Worm (Caenorhabditis elegans): Measurements from ENCODE around the gene C01G12.13.

Gene C01G12.13

ce11 chrII:14580549-14580948 is 4.0 kb downstream of the C01G12.13 start, which contains the start of the genes nspb-8 and nspb-9:
TSS of gene nspb-8 (minus strand) at chrII:14580649.
TSS of gene nspb-9 (plus strand) at chrII:14580859.
- no peak for TF ChIP-seq C38D4.7 (GFP tag; optimal IDR thresholded peaks at IDR 0.05)
- no peak for TF ChIP-seq nhr-11 (tag; optimal IDR thresholded peaks at IDR 0.05)
- TF ChIP-seq F13H6.1 (tag; optimal IDR thresholded peaks at IDR 0.05): no peak
- no peak for TF ChIP-seq pat-9 (tag; optimal IDR thresholded peaks at IDR 0.05)
- no peak for TF ChIP-seq ceh-30 (tag; optimal IDR thresholded peaks at IDR 0.05)
- no peak for TF ChIP-seq odd-2 (tag; optimal IDR thresholded peaks at IDR 0.05)
- no peak for TF ChIP-seq hlh-8 (tag; optimal IDR thresholded peaks at IDR 0.05)
- no peak for TF ChIP-seq ceh-14 (tag; optimal IDR thresholded peaks at IDR 0.05)
- no peak for TF ChIP-seq K02D7.2 (tag; optimal IDR thresholded peaks at IDR 0.05)
- no peak for TF ChIP-seq ceh-48 (tag; optimal IDR thresholded peaks at IDR 0.05)
- no peak for TF ChIP-seq mec-3 (tag; optimal IDR thresholded peaks at IDR 0.05; ENCODE audit: borderline replicate concordance)
- TF ChIP-seq dve-1 (tag; optimal IDR thresholded peaks at IDR 0.05): no peak
- no peak for TF ChIP-seq ref-2 (tag; optimal IDR thresholded peaks at IDR 0.05)

DNA sequence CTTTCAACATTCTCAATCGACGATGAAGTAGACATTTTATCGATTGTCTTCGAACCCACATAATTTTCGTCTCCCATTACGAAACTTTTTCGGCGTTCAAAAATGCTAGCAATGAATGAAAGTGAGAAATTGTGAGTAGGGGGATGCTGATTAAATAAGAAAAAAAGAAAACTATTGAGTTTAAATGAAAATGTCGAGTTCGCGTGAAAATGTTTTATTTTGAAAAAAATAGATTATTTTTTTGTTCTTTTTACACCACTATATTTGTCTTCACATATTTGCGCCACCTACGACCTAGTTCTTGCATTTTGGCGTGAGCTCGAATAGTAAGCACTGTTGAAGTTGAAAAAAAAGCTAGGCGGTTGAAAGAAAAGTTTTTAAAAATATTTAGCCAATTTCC is 5.7 kb downstream of the C01G12.13 start, which contains the start of gene C01G12.3:
TSS of gene C01G12.3 (minus strand) at position 101 of the 400 bp plus-strand sequence.
- TF ChIP-seq C08G9.2 (tag; optimal IDR thresholded peaks at IDR 0.05) (no peak), ceh-14 (tag; optimal IDR thresholded peaks at IDR 0.05) (no peak), ref-2 (tag; optimal IDR thresholded peaks at IDR 0.05) (no peak), ets-4 (tag; optimal IDR thresholded peaks at IDR 0.05) (no peak), npax-4 (tag; optimal IDR thresholded peaks at IDR 0.05) (no peak), pha-4 (tag; optimal IDR thresholded peaks at IDR 0.05) (no peak), ama-1 (optimal IDR thresholded peaks at IDR 0.05) (no peak), lim-6 (tag; optimal IDR thresholded peaks at IDR 0.05) (no peak), nfya-1 (tag; optimal IDR thresholded peaks at IDR 0.05) (no peak)

DNA sequence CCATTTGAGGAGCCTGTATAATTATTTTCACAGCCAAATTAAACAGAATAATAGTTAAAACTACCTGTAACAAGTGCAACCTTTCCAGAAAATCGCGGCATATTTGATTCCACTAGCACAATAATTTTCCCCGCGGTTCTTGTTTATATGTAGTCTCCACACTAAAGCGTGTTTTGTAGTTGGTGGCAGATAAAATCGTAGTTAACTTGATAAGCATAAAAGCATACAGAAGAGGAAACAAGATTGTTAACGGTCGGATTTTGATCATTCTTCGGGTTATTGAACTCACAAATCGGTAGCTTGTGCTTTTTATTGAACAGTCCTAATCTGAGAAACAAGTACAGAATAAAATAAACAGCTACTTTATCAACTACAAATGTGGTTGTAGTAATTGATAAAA is 10.9 kb downstream of the C01G12.13 start, which contains the start of gene C01G12.5:
TSS of gene C01G12.5 (minus strand) at position 101 of the 400 bp plus-strand sequence.
- TF ChIP-seq ceh-22 (tag; optimal IDR thresholded peaks at IDR 0.05): no peak
- TF ChIP-seq pax-1 (tag; optimal IDR thresholded peaks at IDR 0.05): no peak
- TF ChIP-seq hlh-13 (GFP tag; optimal IDR thresholded peaks at IDR 0.05): no peak
- no peak for TF ChIP-seq ceh-45 (GFP tag; IDR thresholded peaks at IDR 0.05)
- TF ChIP-seq ztf-16 (tag; optimal IDR thresholded peaks at IDR 0.05): no peak
- no peak for TF ChIP-seq pha-4 (tag; optimal IDR thresholded peaks at IDR 0.05)
- no peak for TF ChIP-seq ets-4 (tag; optimal IDR thresholded peaks at IDR 0.05)
- no peak for TF ChIP-seq pag-3 (tag; optimal IDR thresholded peaks at IDR 0.05; ENCODE audit: borderline replicate concordance)

- TF ChIP-seq K02D7.2 (tag; optimal IDR thresholded peaks at IDR 0.05) (no peak), ets-4 (tag; optimal IDR thresholded peaks at IDR 0.05) (no peak), unc-42 (tag; optimal IDR thresholded peaks at IDR 0.05) (no peak), lin-11 (tag; optimal IDR thresholded peaks at IDR 0.05) (no peak), ceh-30 (tag; optimal IDR thresholded peaks at IDR 0.05) (no peak), npax-4 (tag; optimal IDR thresholded peaks at IDR 0.05) (no peak), ceh-22 (tag; optimal IDR thresholded peaks at IDR 0.05) (no peak), dve-1 (tag; optimal IDR thresholded peaks at IDR 0.05) (no peak), elt-2 (tag; optimal IDR thresholded peaks at IDR 0.05) (no peak), lim-6 (tag; optimal IDR thresholded peaks at IDR 0.05) (no peak), pha-4 (tag; optimal IDR thresholded peaks at IDR 0.05) (no peak), che-1 (tag; optimal IDR thresholded peaks at IDR 0.05) (no peak), F13H6.1 (tag; optimal IDR thresholded peaks at IDR 0.05) (no peak), tbx-7 (tag; optimal IDR thresholded peaks at IDR 0.05) (no peak), ceh-14 (tag; optimal IDR thresholded peaks at IDR 0.05) (no peak), unc-86 (tag; optimal IDR thresholded peaks at IDR 0.05) (no peak), hlh-30 (tag; optimal IDR thresholded peaks at IDR 0.05; ENCODE audit: insufficient read depth) (no peak), dmd-4 (tag; optimal IDR thresholded peaks at IDR 0.05; ENCODE audit: borderline replicate concordance) (no peak)
Measured at ce11 chrII:14588162-14588561, 11.6 kb downstream of the C01G12.13 start, which contains the start of gene nspb-10. TSS of gene nspb-10 (minus strand) at chrII:14588262.

DNA sequence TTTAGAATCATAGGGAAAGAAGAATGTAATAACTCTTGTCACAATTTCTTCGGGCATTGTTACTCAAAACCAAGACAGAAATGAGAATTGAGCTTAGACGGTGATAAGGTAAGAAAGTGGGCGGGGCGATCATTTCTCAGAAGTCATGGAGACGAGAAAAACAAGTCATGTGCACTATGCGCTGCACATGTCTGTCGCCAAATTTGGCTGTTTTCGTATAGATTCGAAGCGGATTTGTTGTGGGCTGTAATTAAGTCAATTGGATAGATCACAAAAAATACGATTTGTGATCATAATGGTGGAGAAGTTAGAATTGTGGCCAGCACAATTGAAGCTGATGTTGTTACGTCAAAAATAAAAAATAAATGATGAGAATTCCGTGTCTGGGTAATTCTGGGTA is 15.2 kb downstream of the C01G12.13 start, which contains the start of gene C01G12.7:
TSS of gene C01G12.7 (minus strand) at position 195 of the 400 bp plus-strand sequence.
- TF ChIP-seq unc-55 (GFP tag; optimal IDR thresholded peaks at IDR 0.05) (no peak), pqm-1 (tag; optimal IDR thresholded peaks at IDR 0.05) (no peak), rnt-1 (tag; optimal IDR thresholded peaks at IDR 0.05) (no peak)

Measured in whole organism, late embryonic.